Worm (Caenorhabditis elegans): ENCODE data around the gene srv-28.

The srv-28 gene

ce11 chrIV:6217066-6217465 is 46.1 kb downstream of the srv-28 start, which contains the start of gene C49A9.9:
TSS of gene C49A9.9 (plus strand) at chrIV:6217372.
- TF ChIP-seq ztf-4 (tag; optimal IDR thresholded peaks at IDR 0.05), result no peak
- no peak for TF ChIP-seq isw-1 (GFP tag; IDR thresholded peaks at IDR 0.05)

- no peak for TF ChIP-seq ces-1 (GFP tag; optimal IDR thresholded peaks at IDR 0.05)
- TF ChIP-seq lir-3 (tag; optimal IDR thresholded peaks at IDR 0.05; ENCODE audit: poor library complexity), result no peak
- no peak for TF ChIP-seq blmp-1 (tag; optimal IDR thresholded peaks at IDR 0.05)
- no peak for TF ChIP-seq aha-1 (tag; optimal IDR thresholded peaks at IDR 0.05)
- no peak for TF ChIP-seq hlh-4 (tag; optimal IDR thresholded peaks at IDR 0.05)
- TF ChIP-seq ama-1 (optimal IDR thresholded peaks at IDR 0.05), result no peak
- no peak for TF ChIP-seq snpc-4 (tag; optimal IDR thresholded peaks at IDR 0.05)
- no peak for TF ChIP-seq rnt-1 (tag; optimal IDR thresholded peaks at IDR 0.05)
- no peak for TF ChIP-seq efl-3 (GFP tag; optimal IDR thresholded peaks at IDR 0.05)
- TF ChIP-seq C34B4.2 (tag; optimal IDR thresholded peaks at IDR 0.05), result no peak
- no peak for TF ChIP-seq nhr-47 (tag; optimal IDR thresholded peaks at IDR 0.05)
- no peak for TF ChIP-seq jun-1 (tag; optimal IDR thresholded peaks at IDR 0.05)
- no peak for TF ChIP-seq lin-13 (GFP tag; optimal IDR thresholded peaks at IDR 0.05)
- no peak for TF ChIP-seq grh-1 (GFP tag; IDR thresholded peaks at IDR 0.05)
- no peak for TF ChIP-seq Y116A8C.19 (tag; optimal IDR thresholded peaks at IDR 0.05; ENCODE audit: borderline replicate concordance)
- no peak for TF ChIP-seq ztf-4 (tag; optimal IDR thresholded peaks at IDR 0.05)
- TF ChIP-seq fos-1 (tag; optimal IDR thresholded peaks at IDR 0.05), result no peak
- no peak for TF ChIP-seq mab-9 (GFP tag; IDR thresholded peaks at IDR 0.05)
These were observed 49.7 kb downstream of the srv-28 start, which contains the start of gene C49A9.5 for ce11 chrIV:6213403-6213802. TSS of gene C49A9.5 (plus strand) at chrIV:6213673.

Measured in whole organism, L1 larva.